Worm (Caenorhabditis elegans): Measurements from ENCODE around the gene faah-1.

faah-1 gene

DNA sequence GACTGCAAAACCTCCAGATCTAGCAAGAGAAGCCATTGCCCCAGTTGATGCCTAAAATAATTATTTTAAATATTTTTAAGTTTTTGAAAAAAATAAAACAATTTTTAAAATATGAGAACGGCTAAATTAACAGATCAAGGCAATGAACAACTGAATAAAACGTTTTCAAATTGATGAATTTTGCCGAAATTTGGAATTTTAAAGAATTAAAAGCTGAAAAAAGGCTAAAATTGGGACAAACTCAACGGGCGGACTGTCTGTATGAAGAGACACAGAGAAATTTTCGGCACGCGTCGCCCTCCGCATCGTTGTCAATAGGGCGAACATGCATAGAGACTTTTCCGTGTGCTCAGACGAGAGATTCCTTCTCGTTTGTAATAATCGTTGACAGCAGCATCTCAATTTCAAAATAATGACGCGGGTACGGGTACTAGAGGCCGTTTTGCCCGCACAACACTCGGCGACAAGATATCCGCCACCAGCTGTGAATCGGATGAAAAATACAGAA lies 23.1 kb upstream of the faah-1 start, which contains the start of the genes isp-1 and islo-1 (continued):
- TF ChIP-seq snpc-4 (GFP tag; optimal IDR thresholded peaks at IDR 0.05) = no peak
- TF ChIP-seq snpc-4 (tag; optimal IDR thresholded peaks at IDR 0.05) = peak in 2 of 4 experiments; percentile 46 to 53

DNA sequence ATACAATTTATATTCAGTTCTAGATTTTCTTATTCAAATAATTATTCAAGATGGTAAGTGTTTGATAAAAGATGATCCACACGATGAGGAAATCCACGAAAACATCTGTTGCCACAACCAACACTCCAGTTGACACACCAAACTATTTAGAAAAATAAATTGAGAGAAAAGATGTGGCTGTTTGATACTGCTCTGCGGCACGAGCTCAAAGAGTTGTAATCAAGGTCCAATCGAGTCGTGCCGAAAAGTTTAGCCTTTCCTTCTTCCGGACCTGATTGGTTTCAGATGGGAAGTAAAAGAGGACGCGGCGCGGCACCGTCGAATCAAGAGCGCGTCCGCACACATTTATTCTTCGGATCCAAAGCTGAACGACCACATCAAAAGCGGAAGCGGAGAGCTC lies 22.6 kb upstream of the faah-1 start:
- TF ChIP-seq ztf-18 (tag; optimal IDR thresholded peaks at IDR 0.05) (no peak), madf-3 (GFP tag; IDR thresholded peaks at IDR 0.05) (no peak), B0336.3 (GFP tag; IDR thresholded peaks at IDR 0.05) (no peak), cebp-2 (GFP tag; IDR thresholded peaks at IDR 0.05) (no peak), ceh-100 (GFP tag; IDR thresholded peaks at IDR 0.05) (no peak), hrde-1 (tag; optimal IDR thresholded peaks at IDR 0.05; ENCODE audit: borderline replicate concordance) (no peak)

DNA sequence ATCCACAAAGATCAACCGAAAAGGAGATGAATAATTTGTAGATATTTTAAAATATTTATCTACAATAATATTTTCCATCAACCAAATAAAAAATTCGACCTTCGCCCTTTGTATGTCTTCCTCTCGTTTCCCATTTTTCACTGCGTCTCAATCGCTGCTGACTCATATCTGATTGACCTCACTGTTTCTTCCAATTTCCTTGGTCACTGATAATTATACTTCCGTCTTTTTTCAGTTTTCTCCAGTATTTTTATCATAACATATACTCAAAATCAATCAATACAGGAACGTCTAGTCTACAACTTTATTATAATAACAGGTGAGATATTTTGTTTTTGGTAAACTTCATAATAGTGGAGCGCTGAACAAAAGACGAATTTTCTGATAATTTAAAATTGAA lies 20.2 kb upstream of the faah-1 start, which contains the start of gene pmk-3:
Gene pmk-3, plus strand, starts transcription at position 236 of the 400 bp plus-strand sequence.
- TF ChIP-seq nhr-120 (GFP tag; IDR thresholded peaks at IDR 0.05) = no peak
- TF ChIP-seq mcd-1 (GFP tag; IDR thresholded peaks at IDR 0.05) = no peak
- TF ChIP-seq dox-1 (GFP tag; IDR thresholded peaks at IDR 0.05) = no peak
- TF ChIP-seq let-607 (tag; optimal IDR thresholded peaks at IDR 0.05) = peak in 1 of 2 experiments; percentile 19
- peak; percentile 68 for TF ChIP-seq nhr-80 (tag; optimal IDR thresholded peaks at IDR 0.05)
- TF ChIP-seq him-1 (tag; optimal IDR thresholded peaks at IDR 0.05) = no peak
- TF ChIP-seq pbrm-1 (GFP tag; IDR thresholded peaks at IDR 0.05) = no peak
- TF ChIP-seq F23B12.7 (tag; optimal IDR thresholded peaks at IDR 0.05; ENCODE audit: insufficient read depth) = peak; percentile 11
- no peak for TF ChIP-seq ztf-26 (tag; optimal IDR thresholded peaks at IDR 0.05)
- no peak for TF ChIP-seq Y53G8AR.9 (GFP tag; conservative IDR thresholded peaks at IDR 0.05)
- TF ChIP-seq atf-7 (tag; optimal IDR thresholded peaks at IDR 0.05) = no peak
- TF ChIP-seq tlf-1 (GFP tag; optimal IDR thresholded peaks at IDR 0.05) = no peak
- TF ChIP-seq let-526 (GFP tag; IDR thresholded peaks at IDR 0.05) = no peak
- TF ChIP-seq ztf-28 (GFP tag; IDR thresholded peaks at IDR 0.05) = no peak

DNA sequence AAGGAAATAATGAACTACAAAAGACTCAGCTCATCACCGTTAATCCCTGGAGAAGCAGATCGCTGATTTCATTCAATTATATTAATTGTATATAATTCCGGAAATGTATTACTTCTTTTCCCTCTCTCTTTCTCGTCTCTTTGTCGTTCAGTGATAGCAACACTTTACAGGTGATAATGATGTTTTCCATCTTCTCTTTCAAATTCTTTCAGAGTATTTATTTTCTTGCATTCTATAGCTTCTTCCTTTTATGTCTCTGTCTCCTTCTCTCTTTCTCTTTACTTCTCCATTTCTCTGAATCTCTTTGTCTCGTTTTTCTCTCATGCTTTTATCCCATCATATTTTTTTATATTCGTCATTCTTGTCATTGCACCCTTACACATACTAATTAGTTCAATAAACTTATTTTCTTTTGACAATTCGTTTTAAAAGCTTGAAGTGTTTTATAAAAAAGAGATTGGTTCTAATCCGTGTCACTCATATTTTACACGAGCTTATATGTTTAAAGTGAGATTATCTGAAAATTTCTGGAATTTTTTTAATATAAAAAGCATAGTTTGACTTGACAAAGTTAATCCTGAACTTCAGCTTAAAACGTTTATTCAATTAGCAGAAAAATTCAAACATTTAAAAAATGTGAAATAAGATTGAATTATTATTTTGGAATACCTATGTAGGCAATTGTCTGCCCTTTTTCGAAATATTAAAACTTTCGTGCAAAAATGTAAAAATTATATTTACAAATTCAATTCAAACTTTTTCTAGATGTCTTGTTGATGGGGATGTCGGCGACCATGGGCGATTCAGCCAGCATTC lies 16.2 kb upstream of the faah-1 start, which contains the start of gene pmk-2:
Gene pmk-2, plus strand, starts transcription at position 766 of the 816 bp plus-strand sequence.
- TF ChIP-seq F39B2.1 (GFP tag; IDR thresholded peaks at IDR 0.05) = no peak
- TF ChIP-seq nhr-80 (tag; optimal IDR thresholded peaks at IDR 0.05) = peak; percentile 18
- no peak for TF ChIP-seq tbp1 (GFP tag; optimal IDR thresholded peaks at IDR 0.05)
- TF ChIP-seq hmg-1.2 (GFP tag; IDR thresholded peaks at IDR 0.05) = peak; percentile 24; the same call in 1 of the 2 replicates
- TF ChIP-seq hmg-20 (GFP tag; IDR thresholded peaks at IDR 0.05) = no peak

DNA sequence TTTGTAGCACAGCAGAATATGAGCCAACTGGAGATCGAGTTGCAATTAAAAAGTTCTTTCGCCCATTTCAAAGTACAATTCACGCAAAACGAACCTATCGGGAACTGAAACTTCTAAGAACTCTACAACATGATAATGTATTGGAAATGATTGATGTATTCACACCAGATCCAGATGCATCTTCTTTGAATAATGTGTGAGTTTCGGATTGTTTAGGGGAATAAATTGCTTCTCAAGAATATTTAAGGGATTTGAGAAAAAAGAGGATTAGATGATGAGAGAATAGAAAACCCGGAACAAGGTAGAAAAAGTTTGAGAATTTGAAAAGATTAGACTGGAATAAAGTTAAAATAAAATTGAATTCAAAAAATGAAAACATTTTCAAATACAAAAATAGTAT lies 14.8 kb upstream of the faah-1 start:
- TF ChIP-seq T26A5.8 (tag; optimal IDR thresholded peaks at IDR 0.05) (no peak), F23B12.7 (tag; optimal IDR thresholded peaks at IDR 0.05; ENCODE audit: insufficient read depth) (no peak), nfya-1 (tag; optimal IDR thresholded peaks at IDR 0.05; ENCODE audit: borderline replicate concordance, insufficient read depth) (no peak), ztf-28 (GFP tag; IDR thresholded peaks at IDR 0.05) (no peak), hlh-12 (tag; optimal IDR thresholded peaks at IDR 0.05) (no peak), ceh-40 (GFP tag; IDR thresholded peaks at IDR 0.05) (no peak), zfh-2 (GFP tag; conservative IDR thresholded peaks at IDR 0.05) (no peak), let-526 (GFP tag; IDR thresholded peaks at IDR 0.05) (no peak), ama-1 (optimal IDR thresholded peaks at IDR 0.05) (no peak), ama-1 (GFP tag; optimal IDR thresholded peaks at IDR 0.05) (no peak), mxl-1 (tag; optimal IDR thresholded peaks at IDR 0.05) (no peak)

Measured in whole organism, young adult.